Worm (Caenorhabditis elegans): ENCODE data around the gene pei-2.
A peak's percentile ranks its signal among the peaks of the same experiment; 100 is the strongest.

ce11 chrV:979698-980097, 43.6 kb downstream of the pei-2 start:
- TF ChIP-seq bed-2 (GFP tag; IDR thresholded peaks at IDR 0.05) (no peak), snpc-4 (GFP tag; optimal IDR thresholded peaks at IDR 0.05) (no peak), snpc-4 (tag; optimal IDR thresholded peaks at IDR 0.05) (no peak), rpc-1 (optimal IDR thresholded peaks at IDR 0.05) (no peak), rpc-1 (tag; optimal IDR thresholded peaks at IDR 0.05) (no peak), ztf-3 (GFP tag; optimal IDR thresholded peaks at IDR 0.05) (no peak), hmg-20 (GFP tag; IDR thresholded peaks at IDR 0.05) (no peak), Y53G8AR.9 (GFP tag; conservative IDR thresholded peaks at IDR 0.05) (no peak), ets-4 (GFP tag; optimal IDR thresholded peaks at IDR 0.05) (no peak), somi-1 (GFP tag; optimal IDR thresholded peaks at IDR 0.05) (peak; percentile 25), egl-18 (GFP tag; IDR thresholded peaks at IDR 0.05) (no peak)
